Fruit fly (Drosophila melanogaster) whole organism, embryonic: ENCODE results near the gene fok.

Source experiments
- Atf-2 ChIP-seq: fragments of 200-800 bp; sonication (Bioruptor generic); optimal IDR thresholded peaks from 2 replicates; lab custom pipeline; 2016; ENCODE audit warnings: missing biosample characterization, missing genetic modification characterization
- Atf6 ChIP-seq: fragments of 200-800 bp; sonication (Bioruptor generic); IDR thresholded peaks from 2 replicates; pipeline ENCODE4 v1.3.6; 2022; ENCODE audit warnings: missing biosample characterization, missing genetic modification characterization
- Awh ChIP-seq: fragments of 200-800 bp; sonication (Bioruptor generic); IDR thresholded peaks from 2 replicates; pipeline ENCODE4, ENCODE4 v1.3.6; 2022; ENCODE audit warnings: missing biosample characterization, missing genetic modification characterization
- Blimp-1 ChIP-seq: fragments of 200-800 bp; sonication (Bioruptor generic); optimal IDR thresholded peaks from 3 replicates; lab custom pipeline; 2018; ENCODE audit warnings: missing biosample characterization, missing genetic modification characterization, mild to moderate bottlenecking, moderate library complexity, missing genetic modification reagents
- CG10959 ChIP-seq: fragments of 200-800 bp; sonication (Bioruptor generic); IDR thresholded peaks from 2 replicates; pipeline ENCODE4 v1.3.6; 2022; ENCODE audit warnings: missing biosample characterization, missing genetic modification characterization
- CG11085 ChIP-seq: fragments of 200-800 bp; sonication (Bioruptor generic); IDR thresholded peaks from 2 replicates; pipeline ENCODE4 v1.3.6; 2022; ENCODE audit warnings: missing biosample characterization, missing genetic modification characterization
- CG11247 ChIP-seq: fragments of 200-800 bp; sonication (Bioruptor generic); IDR thresholded peaks from 2 replicates; pipeline ENCODE4 v1.3.6; 2022; ENCODE audit warnings: missing biosample characterization, missing genetic modification characterization
- CG11560 ChIP-seq: fragments of 200-800 bp; sonication (Bioruptor generic); IDR thresholded peaks from 3 replicates; pipeline ENCODE4 v1.3.6; 2022; ENCODE audit warnings: missing biosample characterization, missing genetic modification characterization
- CG12236 ChIP-seq: fragments of 200-800 bp; sonication (Bioruptor generic); optimal IDR thresholded peaks from 2 replicates; lab custom pipeline; 2016; ENCODE audit warnings: missing biosample characterization, missing genetic modification characterization
- CG12942 ChIP-seq: fragments of 200-800 bp; sonication (Bioruptor generic); optimal IDR thresholded peaks from 3 replicates; lab custom pipeline; 2016; ENCODE audit warnings: missing biosample characterization, missing genetic modification characterization
- CG13624 ChIP-seq: fragments of 200-800 bp; sonication (Bioruptor generic); optimal IDR thresholded peaks from 2 replicates; lab custom pipeline; 2016; ENCODE audit warnings: missing biosample characterization, missing genetic modification characterization
- CG15011 ChIP-seq: fragments of 200-800 bp; sonication (Bioruptor generic); optimal IDR thresholded peaks from 3 replicates; lab custom pipeline; 2018; ENCODE audit warnings: missing biosample characterization, mild to moderate bottlenecking, missing genetic modification characterization
- CG17328 ChIP-seq: fragments of 200-800 bp; sonication (Bioruptor generic); IDR thresholded peaks from 2 replicates; pipeline ENCODE4 v1.3.6; 2022; ENCODE audit warnings: missing biosample characterization, missing genetic modification characterization
- CG2202 ChIP-seq: fragments of 200-800 bp; sonication (Bioruptor generic); optimal IDR thresholded peaks from 2 replicates; lab custom pipeline; 2018; ENCODE audit warnings: missing biosample characterization, mild to moderate bottlenecking, missing genetic modification characterization
- CG4360 ChIP-seq: fragments of 200-800 bp; sonication (Bioruptor generic); IDR thresholded peaks from 2 replicates; pipeline ENCODE4 v1.3.6; 2022; ENCODE audit warnings: missing biosample characterization, missing genetic modification characterization
- CG5953 ChIP-seq: fragments of 200-800 bp; sonication (Bioruptor generic); IDR thresholded peaks from 2 replicates; pipeline ENCODE4 v1.3.6; 2022; ENCODE audit warnings: missing biosample characterization, missing genetic modification characterization
- CG6175 ChIP-seq: fragments of 200-800 bp; sonication (Bioruptor generic); IDR thresholded peaks from 3 replicates; pipeline ENCODE4 v1.3.6; 2022; ENCODE audit warnings: missing biosample characterization, missing genetic modification characterization
- CG6765 ChIP-seq: fragments of 200-800 bp; sonication (Bioruptor generic); optimal IDR thresholded peaks from 3 replicates; lab custom pipeline; 2017; ENCODE audit warnings: missing biosample characterization, mild to moderate bottlenecking, missing genetic modification characterization
- CG7839 ChIP-seq: fragments of 200-800 bp; sonication (Bioruptor generic); optimal IDR thresholded peaks from 3 replicates; lab custom pipeline; 2018; ENCODE audit warnings: missing biosample characterization, mild to moderate bottlenecking, missing genetic modification characterization, moderate library complexity
- CG7928 ChIP-seq: fragments of 200-800 bp; sonication (Bioruptor generic); optimal IDR thresholded peaks from 2 replicates; lab custom pipeline; 2017; ENCODE audit warnings: missing biosample characterization, mild to moderate bottlenecking, missing genetic modification characterization
- CkIIα-i1 ChIP-seq: fragments of 200-800 bp; sonication (Bioruptor generic); IDR thresholded peaks from 2 replicates; pipeline ENCODE4 v1.3.6; 2022; ENCODE audit warnings: missing biosample characterization, missing genetic modification characterization
- Drgx ChIP-seq: fragments of 200-800 bp; sonication (Bioruptor generic); IDR thresholded peaks from 2 replicates; pipeline ENCODE4 v1.3.6; 2022; ENCODE audit warnings: missing biosample characterization, missing genetic modification characterization
- Lim3 ChIP-seq: fragments of 200-800 bp; sonication (Bioruptor generic); IDR thresholded peaks from 2 replicates; pipeline ENCODE4 v1.3.6; 2022; ENCODE audit warnings: missing biosample characterization, missing genetic modification characterization
- Mad ChIP-seq: fragments of 200-800 bp; sonication (Bioruptor generic); optimal IDR thresholded peaks from 2 replicates; lab custom pipeline; 2016; ENCODE audit warnings: missing biosample characterization, missing genetic modification characterization
- Scr ChIP-seq: fragments of 200-800 bp; sonication (Bioruptor generic); IDR thresholded peaks from 2 replicates; pipeline ENCODE4 v1.3.6; 2022; ENCODE audit warnings: missing biosample characterization, missing genetic modification characterization; ENCODE audit not compliant: partially characterized antibody
- Xrp1 ChIP-seq: fragments of 200-800 bp; sonication (Bioruptor generic); IDR thresholded peaks from 2 replicates; pipeline ENCODE4 v1.3.6; 2022; ENCODE audit warnings: missing biosample characterization, missing genetic modification characterization
- ap ChIP-seq: fragments of 200-800 bp; sonication (Bioruptor generic); IDR thresholded peaks from 2 replicates; pipeline ENCODE4 v1.3.6; 2022; ENCODE audit warnings: missing biosample characterization, missing genetic modification characterization
- ash1 ChIP-seq: fragments of 200-800 bp; sonication (Bioruptor generic); optimal IDR thresholded peaks from 2 replicates; lab custom pipeline; 2018; ENCODE audit warnings: missing biosample characterization, mild to moderate bottlenecking, missing genetic modification characterization
- crc ChIP-seq: fragments of 200-800 bp; sonication (Bioruptor generic); optimal IDR thresholded peaks from 2 replicates; lab custom pipeline; 2016; ENCODE audit warnings: missing biosample characterization, missing genetic modification characterization
- dm ChIP-seq: fragments of 200-800 bp; sonication (Bioruptor generic); optimal IDR thresholded peaks from 3 replicates; lab custom pipeline; 2016; ENCODE audit warnings: missing biosample characterization, missing genetic modification characterization
- esg ChIP-seq: fragments of 200-800 bp; sonication (Bioruptor generic); conservative IDR thresholded peaks from 2 replicates; pipeline ENCODE4 v1.3.6; 2022; ENCODE audit warnings: missing biosample characterization, missing genetic modification characterization
- fd96Cb ChIP-seq: fragments of 200-800 bp; sonication (Bioruptor generic); optimal IDR thresholded peaks from 2 replicates; lab custom pipeline; 2018; ENCODE audit warnings: missing biosample characterization, mild to moderate bottlenecking, missing genetic modification characterization, moderate library complexity
- gce ChIP-seq: fragments of 200-800 bp; sonication (Bioruptor generic); IDR thresholded peaks from 3 replicates; pipeline ENCODE4 v1.3.6; 2022; ENCODE audit warnings: missing biosample characterization, missing genetic modification characterization
- grn ChIP-seq: fragments of 200-800 bp; sonication (Bioruptor generic); optimal IDR thresholded peaks from 3 replicates; lab custom pipeline; 2017; ENCODE audit warnings: missing biosample characterization, missing genetic modification characterization
- gt ChIP-seq: fragments of 200-800 bp; sonication (Bioruptor generic); IDR thresholded peaks from 2 replicates; pipeline ENCODE4 v1.3.6; 2022; ENCODE audit warnings: missing biosample characterization, missing genetic modification characterization
- her ChIP-seq: fragments of 200-800 bp; sonication (Bioruptor generic); optimal IDR thresholded peaks from 2 replicates; lab custom pipeline; 2016; ENCODE audit warnings: missing biosample characterization, missing genetic modification characterization
- inv ChIP-seq: fragments of 200-800 bp; sonication (Bioruptor generic); IDR thresholded peaks from 2 replicates; pipeline ENCODE4 v1.3.6; 2022; ENCODE audit warnings: missing biosample characterization, missing genetic modification characterization; ENCODE audit not compliant: partially characterized antibody
- kni ChIP-seq: fragments of 200-800 bp; sonication (Bioruptor generic); optimal IDR thresholded peaks from 3 replicates; lab custom pipeline; 2017; ENCODE audit warnings: mild to moderate bottlenecking, missing biosample characterization, missing genetic modification reagents, missing genetic modification characterization
- mirr ChIP-seq: fragments of 200-800 bp; sonication (Bioruptor generic); optimal IDR thresholded peaks from 3 replicates; lab custom pipeline; 2018; ENCODE audit warnings: missing biosample characterization, mild to moderate bottlenecking, missing genetic modification characterization
- org-1 ChIP-seq: fragments of 200-800 bp; sonication (Bioruptor generic); optimal IDR thresholded peaks from 2 replicates; lab custom pipeline; 2017; ENCODE audit warnings: missing biosample characterization, missing genetic modification characterization
- pfk ChIP-seq: fragments of 200-800 bp; sonication (Bioruptor generic); optimal IDR thresholded peaks from 2 replicates; lab custom pipeline; 2018; ENCODE audit warnings: missing biosample characterization, mild to moderate bottlenecking, missing genetic modification characterization, moderate library complexity
- prd ChIP-seq, 3 experiments: fragments of >200 bp in 2 of 3; fragments of 200-800 bp in 1 of 3; sonication (Bioruptor generic) in 1 of 3; optimal IDR thresholded peaks in 2 of 3; IDR thresholded peaks in 1 of 3; 2 replicates in 2 of 3; 3 replicates in 1 of 3; pipeline versions ENCODE4 v1.3.6 to Lab custom; 2017 to 2022; ENCODE audit warnings: missing biosample characterization in 1 of 3, missing genetic modification characterization in 1 of 3
- pum ChIP-seq: fragments of 200-800 bp; sonication (Bioruptor generic); optimal IDR thresholded peaks from 2 replicates; lab custom pipeline; 2016; ENCODE audit warnings: missing biosample characterization, missing genetic modification characterization
- pzg ChIP-seq: fragments of 200-800 bp; sonication (Bioruptor generic); optimal IDR thresholded peaks from 3 replicates; lab custom pipeline; 2018; ENCODE audit warnings: missing biosample characterization, mild to moderate bottlenecking, missing genetic modification characterization, moderate library complexity
- rib ChIP-seq: fragments of 200-800 bp; sonication (Bioruptor generic); IDR thresholded peaks from 2 replicates; pipeline ENCODE4 v1.3.6; 2022; ENCODE audit warnings: missing biosample characterization, missing genetic modification characterization
- sd ChIP-seq: fragments of 200-800 bp; sonication (Bioruptor generic); optimal IDR thresholded peaks from 3 replicates; lab custom pipeline; 2018; ENCODE audit warnings: missing biosample characterization, mild to moderate bottlenecking, missing genetic modification characterization, moderate library complexity
- sim ChIP-seq: fragments of 200-800 bp; sonication (Bioruptor generic); IDR thresholded peaks from 2 replicates; pipeline ENCODE4 v1.3.6; 2022; ENCODE audit warnings: missing biosample characterization, missing genetic modification characterization
- sqz ChIP-seq: fragments of 200-800 bp; sonication (Bioruptor generic); optimal IDR thresholded peaks from 3 replicates; lab custom pipeline; 2018; ENCODE audit warnings: missing biosample characterization, mild to moderate bottlenecking, missing genetic modification characterization
- tin ChIP-seq: fragments of 200-800 bp; sonication (Bioruptor generic); optimal IDR thresholded peaks from 3 replicates; lab custom pipeline; 2016; ENCODE audit warnings: missing biosample characterization, missing genetic modification characterization
- vvl ChIP-seq: fragments of 200-800 bp; sonication (Bioruptor generic); IDR thresholded peaks from 2 replicates; pipeline ENCODE4 v1.3.6; 2022; ENCODE audit warnings: missing biosample characterization, missing genetic modification characterization

Gene fok

DNA sequence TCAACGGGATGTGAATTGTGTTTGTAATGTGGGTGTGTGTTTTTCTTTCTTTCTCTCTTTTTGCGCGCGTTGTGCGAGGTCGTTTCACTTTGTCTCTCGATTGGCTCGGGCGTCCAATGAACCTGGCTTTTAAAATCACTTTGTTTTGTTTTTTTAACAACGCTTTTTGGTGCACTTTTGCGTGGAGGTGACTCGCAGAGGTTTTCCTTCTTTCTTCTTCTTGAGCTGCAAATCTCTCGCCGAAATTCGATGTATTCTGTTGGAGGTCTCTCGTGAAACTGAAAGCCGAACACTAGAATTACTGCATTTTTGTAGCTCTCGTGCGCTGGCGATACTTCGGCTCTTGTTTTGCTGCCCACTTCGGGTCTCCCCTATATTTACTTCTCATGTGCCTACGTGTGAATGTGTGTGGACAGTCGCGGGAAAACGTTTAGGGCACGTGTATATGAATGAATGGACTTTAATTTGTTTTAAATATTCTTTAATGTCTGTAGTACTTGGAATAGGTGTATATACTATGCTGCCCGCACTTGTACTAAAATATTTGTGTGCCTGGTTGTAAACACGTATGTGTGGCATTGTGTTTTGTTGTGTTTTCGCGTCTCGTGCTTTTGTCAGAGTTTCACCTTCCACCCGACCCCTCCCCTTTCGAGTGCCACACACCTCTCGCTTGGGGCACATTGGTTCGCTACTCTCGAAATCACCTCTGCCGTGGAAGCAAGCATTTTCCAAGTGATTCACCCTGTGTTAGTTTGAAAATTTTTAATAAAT is at the start of gene fok (continued):
- TF ChIP-seq her (GFP tag; lab: Kevin White, UChicago) = peak; percentile 91
- TF ChIP-seq crc (GFP tag; lab: Kevin White, UChicago) = peak; percentile 92
- peak; percentile 74 for TF ChIP-seq gt
- peak; percentile 99 for TF ChIP-seq kni
- peak; percentile 87 for TF ChIP-seq CG12236 (GFP tag; lab: Kevin White, UChicago)
- TF ChIP-seq CG6175 (GFP tag; lab: Robert Waterston, UW) = peak; percentile 92
- TF ChIP-seq esg (GFP tag; lab: Robert Waterston, UW) = peak; percentile 93
- peak; percentile 99 for TF ChIP-seq sd
- TF ChIP-seq CG15011 (GFP tag; lab: Kevin White, UChicago) = peak; percentile 96
- TF ChIP-seq grn = peak; percentile 91
- peak; percentile 86 for TF ChIP-seq sim (GFP tag; lab: Robert Waterston, UW)
- peak; percentile 98 for TF ChIP-seq rib
- peak; percentile 92 for TF ChIP-seq Mad (GFP tag; lab: Kevin White, UChicago)
- peak; percentile 84 for TF ChIP-seq ap (GFP tag; lab: Robert Waterston, UW)
- TF ChIP-seq CG6765 (GFP tag; lab: Kevin White, UChicago) = peak; percentile 98
- TF ChIP-seq Blimp-1 (GFP tag; lab: Kevin White, UChicago) = peak; percentile 95
- TF ChIP-seq pfk (GFP tag; lab: Kevin White, UChicago) = peak; percentile 65
- TF ChIP-seq CG4360 (GFP tag; lab: Robert Waterston, UW) = peak; percentile 49; the same call in 1 of the 2 replicates
- TF ChIP-seq Atf-2 (GFP tag; lab: Kevin White, UChicago) = peak; percentile 92
- TF ChIP-seq CG11085 = peak; percentile 79
- peak; percentile 29; the same call in 1 of the 2 replicates for TF ChIP-seq Scr
- TF ChIP-seq org-1 (GFP tag; lab: Kevin White, UChicago) = peak; percentile 96
- peak; percentile 93 for TF ChIP-seq pum (GFP tag; lab: Kevin White, UChicago)
- TF ChIP-seq tin (GFP tag; lab: Kevin White, UChicago) = peak; percentile 93
- TF ChIP-seq inv (GFP tag; lab: Robert Waterston, UW) = no peak
- peak; percentile 97 for TF ChIP-seq Atf6 (GFP tag; lab: Robert Waterston, UW)
- TF ChIP-seq Lim3 = peak; percentile 66; the same call in 1 of the 2 replicates
- peak; percentile 94 for TF ChIP-seq Awh (GFP tag; lab: Robert Waterston, UW)
- peak; percentile 91 for TF ChIP-seq CG2202
- peak; percentile 97 for TF ChIP-seq vvl (GFP tag; lab: Robert Waterston, UW)
- peak; percentile 86 for TF ChIP-seq CG12942 (GFP tag; lab: Kevin White, UChicago)
- TF ChIP-seq sqz (GFP tag; lab: Kevin White, UChicago) = peak; percentile 96
- TF ChIP-seq CG11560 (tag; lab: Robert Waterston, UW) = peak; percentile 86
- peak; percentile 94 for TF ChIP-seq fd96Cb (tag; lab: Kevin White, UChicago)
- TF ChIP-seq CG17328 = peak; percentile 90
- peak; percentile 78 for TF ChIP-seq gce (GFP tag; lab: Robert Waterston, UW)
- no peak for TF ChIP-seq CkIIα-i1 (GFP tag; lab: Robert Waterston, UW)
- TF ChIP-seq Xrp1 (GFP tag; lab: Robert Waterston, UW) = peak; percentile 96
- no peak for TF ChIP-seq prd (optimal IDR thresholded peaks at IDR 0.05; lab: Kevin White, UChicago)
- TF ChIP-seq prd (GFP tag; IDR thresholded peaks at IDR 0.05; lab: Robert Waterston, UW) = peak; percentile 95
- peak; percentile 97 for TF ChIP-seq Drgx (GFP tag; lab: Robert Waterston, UW)
- TF ChIP-seq CG10959 (GFP tag; lab: Robert Waterston, UW) = peak; percentile 89
- TF ChIP-seq CG5953 (GFP tag; lab: Robert Waterston, UW) = peak; percentile 93
- TF ChIP-seq dm = peak; percentile 88
- peak; percentile 79 for TF ChIP-seq CG7928 (GFP tag; lab: Kevin White, UChicago)
- TF ChIP-seq CG11247 (GFP tag; lab: Robert Waterston, UW) = peak; percentile 98
- TF ChIP-seq CG13624 (GFP tag; lab: Kevin White, UChicago) = peak; percentile 95
- TF ChIP-seq pzg (GFP tag; lab: Kevin White, UChicago) = peak; percentile 23
- peak; percentile 98 for TF ChIP-seq CG7839 (tag; lab: Kevin White, UChicago)
- peak; percentile 99 for TF ChIP-seq mirr (GFP tag; lab: Kevin White, UChicago)
- peak; percentile 76 for TF ChIP-seq ash1 (GFP tag; lab: Kevin White, UChicago)
